Worm (Caenorhabditis elegans) whole organism, midembryonic: Measurements from ENCODE around the gene arrd-15.

Source experiments
- T22C8.4 ChIP-seq: fragments of 200-800 bp; sonication (Bioruptor generic); IDR thresholded peaks from 2 replicates; pipeline ENCODE4 v1.3.6; 2022; ENCODE audit warnings: missing genetic modification characterization, missing compliant biosample characterization
- cog-1 ChIP-seq: sonication (generic microtip); optimal IDR thresholded peaks from 2 replicates; lab custom pipeline; 2016; ENCODE audit warnings: missing genetic modification characterization, missing compliant biosample characterization
- flt-1 ChIP-seq: fragments of 200-800 bp; sonication (Bioruptor generic); IDR thresholded peaks from 2 replicates; pipeline ENCODE4 v1.3.6; 2022; ENCODE audit warnings: missing genetic modification characterization, missing compliant biosample characterization
- klf-2 ChIP-seq: fragments of 200-800 bp; sonication (Bioruptor generic); conservative IDR thresholded peaks from 2 replicates; pipeline ENCODE4 v1.3.6; 2022; ENCODE audit warnings: missing genetic modification reagents, missing genetic modification characterization, missing compliant biosample characterization
- med-1 ChIP-seq: sonication (generic microtip); optimal IDR thresholded peaks from 2 replicates; lab custom pipeline; 2017; ENCODE audit warnings: missing genetic modification characterization, mild to moderate bottlenecking, missing compliant biosample characterization, antibody characterized with exemption, missing genetic modification reagents; ENCODE audit not compliant: insufficient read depth
- ref-1 ChIP-seq: fragments of 200-800 bp; sonication (Bioruptor generic); conservative IDR thresholded peaks from 2 replicates; pipeline ENCODE4 v1.3.6; 2022; ENCODE audit warnings: missing genetic modification reagents, missing genetic modification characterization, missing compliant biosample characterization
- tab-1 ChIP-seq: fragments of 200-800 bp; sonication (Bioruptor generic); IDR thresholded peaks from 2 replicates; pipeline ENCODE4 v1.3.6; 2022; ENCODE audit warnings: missing genetic modification characterization, missing compliant biosample characterization
- ztf-23 ChIP-seq: fragments of 200-800 bp; sonication (Bioruptor generic); IDR thresholded peaks from 2 replicates; pipeline ENCODE4 v1.3.6; 2022; ENCODE audit warnings: missing genetic modification reagents, missing genetic modification characterization, missing compliant biosample characterization
- ztf-29 ChIP-seq: fragments of 200-800 bp; sonication (Bioruptor generic); IDR thresholded peaks from 2 replicates; pipeline ENCODE4 v1.3.6; 2022; ENCODE audit warnings: missing genetic modification reagents, missing genetic modification characterization, missing compliant biosample characterization

arrd-15 gene

ce11 chrIII:8946285-8946684 is 16.5 kb downstream of the arrd-15 start:
- no peak for TF ChIP-seq tab-1 (GFP tag; lab: Robert Waterston, UW)
- TF ChIP-seq ztf-23: no peak
- TF ChIP-seq klf-2: no peak
- no peak for TF ChIP-seq flt-1 (GFP tag; lab: Robert Waterston, UW)
- TF ChIP-seq cog-1: no peak
- no peak for TF ChIP-seq T22C8.4 (GFP tag; lab: Robert Waterston, UW)
- TF ChIP-seq med-1 (GFP tag; lab: Kevin White, UChicago): no peak
- TF ChIP-seq ztf-29 (GFP tag; lab: Robert Waterston, UW): no peak

- TF ChIP-seq ref-1: no peak
- TF ChIP-seq cog-1: no peak
- TF ChIP-seq klf-2: no peak
- no peak for TF ChIP-seq flt-1 (GFP tag; lab: Robert Waterston, UW)
- TF ChIP-seq ztf-29 (GFP tag; lab: Robert Waterston, UW): no peak
- TF ChIP-seq T22C8.4 (GFP tag; lab: Robert Waterston, UW): no peak
- TF ChIP-seq med-1 (GFP tag; lab: Kevin White, UChicago): no peak
- TF ChIP-seq ztf-23: no peak
- no peak for TF ChIP-seq tab-1 (GFP tag; lab: Robert Waterston, UW)
Measured at ce11 chrIII:8949147-8949546, 19.3 kb downstream of the arrd-15 start.

ce11 chrIII:8955536-8955935 is 25.7 kb downstream of the arrd-15 start:
- no peak for TF ChIP-seq tab-1 (GFP tag; lab: Robert Waterston, UW)
- no peak for TF ChIP-seq klf-2
- no peak for TF ChIP-seq flt-1 (GFP tag; lab: Robert Waterston, UW)
- no peak for TF ChIP-seq med-1 (GFP tag; lab: Kevin White, UChicago)
- TF ChIP-seq cog-1: no peak
- TF ChIP-seq ztf-23: no peak
- TF ChIP-seq T22C8.4 (GFP tag; lab: Robert Waterston, UW): no peak

DNA sequence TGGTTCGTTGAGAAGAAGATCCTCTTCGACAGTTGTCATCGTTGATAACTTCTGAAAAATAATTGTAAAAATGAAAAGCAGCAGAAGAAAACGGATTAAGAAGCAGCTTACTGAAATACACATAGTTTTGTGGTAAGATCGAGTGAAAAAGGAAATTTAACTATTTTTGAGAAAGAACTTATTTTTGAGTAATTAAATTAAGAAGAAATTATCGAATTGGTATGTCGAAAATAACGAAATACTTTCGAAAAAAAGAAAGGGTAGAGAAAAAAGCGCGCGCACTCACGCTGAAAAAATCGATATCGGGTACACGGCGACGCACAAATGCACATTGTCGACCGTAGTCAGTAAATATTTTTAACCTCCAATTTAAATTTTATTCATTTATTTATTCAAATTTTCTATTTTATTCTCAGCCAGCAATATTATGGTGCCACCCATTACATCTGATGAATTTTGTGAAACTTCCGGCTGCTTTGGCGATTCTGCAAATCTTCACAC is 26.4 kb downstream of the arrd-15 start, which contains the start of the genes ZK643.5 and ZK643.2:
Gene ZK643.5 (minus strand): TSS at position 51 of the 501 bp plus-strand sequence.
Gene ZK643.2 (plus strand): TSS at position 395 of the 501 bp plus-strand sequence.
- TF ChIP-seq T22C8.4 (GFP tag; lab: Robert Waterston, UW): peak; percentile 99
- TF ChIP-seq ref-1: no peak
- TF ChIP-seq cog-1: no peak

DNA sequence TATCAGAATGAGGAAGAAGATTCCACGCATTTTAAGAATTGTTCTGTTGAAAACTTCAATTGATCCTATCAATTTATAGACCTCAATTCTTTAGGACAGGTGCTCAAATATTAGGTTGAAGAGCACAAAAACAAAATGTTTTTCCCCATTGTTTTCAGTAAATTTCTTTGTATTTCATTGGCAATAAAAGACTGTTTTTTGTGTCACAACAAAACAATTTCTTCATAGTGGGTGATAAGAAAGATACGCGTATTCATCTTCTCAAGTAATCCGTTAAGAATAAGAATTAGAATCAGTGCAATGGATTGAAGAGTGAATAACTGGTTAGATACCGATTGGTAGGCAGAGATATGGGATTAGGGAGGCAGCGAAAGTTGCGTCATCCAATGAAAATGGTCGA is 30.8 kb downstream of the arrd-15 start, which contains the start of gene ZK643.6:
Gene ZK643.6 (minus strand): TSS at position 101 of the 400 bp plus-strand sequence.
- TF ChIP-seq klf-2 (no peak), flt-1 (GFP tag; lab: Robert Waterston, UW) (no peak), ztf-29 (GFP tag; lab: Robert Waterston, UW) (no peak), ref-1 (no peak), ztf-23 (no peak)

DNA sequence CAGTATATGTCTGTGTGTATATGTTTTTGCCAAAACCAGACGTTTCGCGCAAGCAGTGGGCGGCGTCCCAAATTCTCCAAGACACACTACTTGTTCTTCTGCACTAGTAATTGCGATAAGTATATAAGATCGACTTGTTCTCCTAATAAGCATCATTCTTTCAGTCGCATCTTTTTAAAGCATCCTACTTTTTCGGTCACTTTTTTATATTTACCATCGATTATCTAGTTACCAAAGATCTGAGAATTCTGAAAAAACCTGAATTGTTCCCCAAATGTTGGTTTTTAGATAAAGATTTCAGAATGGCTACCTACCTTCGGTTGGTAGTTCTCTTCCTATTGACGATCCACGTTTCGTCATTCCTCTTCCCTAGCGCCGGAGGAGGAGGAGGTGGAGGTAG is 32.2 kb downstream of the arrd-15 start, which contains the start of gene grl-25:
Gene grl-25 (plus strand): TSS at position 301 of the 400 bp plus-strand sequence.
- TF ChIP-seq klf-2: no peak
- TF ChIP-seq T22C8.4 (GFP tag; lab: Robert Waterston, UW): no peak
- no peak for TF ChIP-seq ztf-29 (GFP tag; lab: Robert Waterston, UW)
- no peak for TF ChIP-seq tab-1 (GFP tag; lab: Robert Waterston, UW)
- no peak for TF ChIP-seq ztf-23

DNA sequence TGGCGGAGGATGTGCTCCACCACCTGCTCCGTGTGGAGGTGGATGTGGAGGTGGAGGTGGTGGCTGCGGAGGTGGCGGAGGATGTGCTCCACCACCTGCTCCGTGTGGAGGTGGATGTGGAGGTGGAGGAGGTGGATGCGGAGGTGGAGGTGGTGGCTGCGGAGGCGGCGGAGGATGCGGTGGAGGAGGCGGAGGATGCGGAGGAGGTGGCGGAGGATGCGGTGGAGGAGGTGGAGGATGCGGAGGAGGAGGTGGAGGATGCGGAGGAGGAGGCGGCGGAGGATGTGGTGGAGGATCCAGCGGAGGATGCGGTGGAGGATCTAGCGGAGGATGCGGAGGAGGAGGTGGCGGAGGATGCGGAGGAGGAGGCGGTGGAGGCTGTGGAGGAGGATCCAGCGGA is 32.7 kb downstream of the arrd-15 start:
- no peak for TF ChIP-seq med-1 (GFP tag; lab: Kevin White, UChicago)
- TF ChIP-seq klf-2: no peak
- TF ChIP-seq ref-1: no peak
- no peak for TF ChIP-seq ztf-29 (GFP tag; lab: Robert Waterston, UW)
- TF ChIP-seq flt-1 (GFP tag; lab: Robert Waterston, UW): no peak
- no peak for TF ChIP-seq T22C8.4 (GFP tag; lab: Robert Waterston, UW)

ce11 chrIII:8964684-8965283 is 35.0 kb downstream of the arrd-15 start:
- TF ChIP-seq ztf-23 (0 out of 2 replicates have a peak, but pooled peaks have one; percentile 55), cog-1 (no peak), med-1 (GFP tag; lab: Kevin White, UChicago) (no peak)

- TF ChIP-seq tab-1 (GFP tag; lab: Robert Waterston, UW): no peak
- no peak for TF ChIP-seq flt-1 (GFP tag; lab: Robert Waterston, UW)
- TF ChIP-seq ztf-29 (GFP tag; lab: Robert Waterston, UW): no peak
- no peak for TF ChIP-seq T22C8.4 (GFP tag; lab: Robert Waterston, UW)
- TF ChIP-seq med-1 (GFP tag; lab: Kevin White, UChicago): no peak
- TF ChIP-seq cog-1: no peak
- TF ChIP-seq klf-2: no peak
- TF ChIP-seq ztf-23: no peak
- no peak for TF ChIP-seq ref-1
Measured at ce11 chrIII:8967639-8968038, 37.8 kb downstream of the arrd-15 start, which contains the start of the genes bud-13 and rpap-2. Gene bud-13 (minus strand): TSS chrIII:8967727. Gene rpap-2 (plus strand): TSS chrIII:8967967.

ce11 chrIII:8971255-8972020 is 41.6 kb downstream of the arrd-15 start, which contains the start of the genes eif-3.D and R08D7.4:
Gene eif-3.D (minus strand): TSS chrIII:8971578.
Gene R08D7.4 (plus strand): TSS chrIII:8971892.
- no peak for TF ChIP-seq cog-1
- TF ChIP-seq ztf-29 (GFP tag; lab: Robert Waterston, UW): no peak
- TF ChIP-seq ztf-23: peak; percentile 66; the same call in 1 of the 2 replicates
- 0 out of 2 replicates have a peak, but pooled peaks have one; percentile 47 for TF ChIP-seq flt-1 (GFP tag; lab: Robert Waterston, UW)
- TF ChIP-seq T22C8.4 (GFP tag; lab: Robert Waterston, UW): no peak
- peak; percentile 57; the same call in 1 of the 2 replicates for TF ChIP-seq tab-1 (GFP tag; lab: Robert Waterston, UW)
- TF ChIP-seq med-1 (GFP tag; lab: Kevin White, UChicago): peak; percentile 54
